Fruit fly (Drosophila melanogaster): Measurements from ENCODE around the gene Ziz.

DNA sequence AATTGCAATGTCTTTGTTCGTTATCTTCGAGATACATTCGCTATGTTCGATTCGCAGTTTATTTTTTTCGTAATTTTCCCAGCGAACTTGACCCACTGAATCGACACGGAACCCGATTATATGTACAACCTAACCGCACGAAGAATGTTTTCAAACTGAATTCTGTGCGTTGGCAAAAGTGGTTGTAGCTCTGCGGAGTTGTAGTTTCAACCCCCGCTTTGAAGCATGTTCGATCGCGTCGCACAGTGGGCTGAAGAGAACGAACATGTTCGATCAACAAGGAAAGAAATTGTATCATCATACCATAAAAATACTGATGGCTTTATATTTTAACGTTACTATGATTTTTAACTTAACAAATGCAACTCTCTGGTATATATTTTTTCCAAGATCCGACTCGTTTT, 48.2 kb upstream of the Ziz start:
- TF ChIP-seq Dip3 (GFP tag; optimal IDR thresholded peaks at IDR 0.05) (no peak), ato (GFP tag; IDR thresholded peaks at IDR 0.05; ENCODE audit: partially characterized antibody) (no peak), bowl (GFP tag; IDR thresholded peaks at IDR 0.05) (no peak), B-H2 (GFP tag; optimal IDR thresholded peaks at IDR 0.05) (no peak), CG13424 (tag; optimal IDR thresholded peaks at IDR 0.05) (no peak)

All from whole organism, embryonic.